Worm (Caenorhabditis elegans) whole organism, midembryonic: ENCODE data around the gene srh-264.

Experiments
- T22C8.4 ChIP-seq: fragments of 200-800 bp; sonication (Bioruptor generic); IDR thresholded peaks from 2 replicates; pipeline ENCODE4 v1.3.6; 2022; ENCODE audit warnings: missing genetic modification characterization, missing compliant biosample characterization
- cog-1 ChIP-seq: sonication (generic microtip); optimal IDR thresholded peaks from 2 replicates; lab custom pipeline; 2016; ENCODE audit warnings: missing genetic modification characterization, missing compliant biosample characterization
- flt-1 ChIP-seq: fragments of 200-800 bp; sonication (Bioruptor generic); IDR thresholded peaks from 2 replicates; pipeline ENCODE4 v1.3.6; 2022; ENCODE audit warnings: missing genetic modification characterization, missing compliant biosample characterization
- klf-2 ChIP-seq: fragments of 200-800 bp; sonication (Bioruptor generic); conservative IDR thresholded peaks from 2 replicates; pipeline ENCODE4 v1.3.6; 2022; ENCODE audit warnings: missing genetic modification reagents, missing genetic modification characterization, missing compliant biosample characterization
- tab-1 ChIP-seq: fragments of 200-800 bp; sonication (Bioruptor generic); IDR thresholded peaks from 2 replicates; pipeline ENCODE4 v1.3.6; 2022; ENCODE audit warnings: missing genetic modification characterization, missing compliant biosample characterization
- ztf-23 ChIP-seq: fragments of 200-800 bp; sonication (Bioruptor generic); IDR thresholded peaks from 2 replicates; pipeline ENCODE4 v1.3.6; 2022; ENCODE audit warnings: missing genetic modification reagents, missing genetic modification characterization, missing compliant biosample characterization

- TF ChIP-seq T22C8.4 (no peak), flt-1 (GFP tag; lab: Robert Waterston, UW) (no peak), klf-2 (GFP tag; lab: Robert Waterston, UW) (no peak), ztf-23 (GFP tag; lab: Robert Waterston, UW) (no peak), tab-1 (no peak), cog-1 (no peak)
Observed at ce11 chrV:15434647-15435046, 20.7 kb downstream of the srh-264 start.
